Fruit fly (Drosophila melanogaster) whole organism, pupa: ENCODE data around the gene ort.

Experiments
- CG10348 ChIP-seq: fragments of 200-800 bp; sonication (Bioruptor generic); IDR thresholded peaks from 2 replicates; pipeline ENCODE4 v1.3.6; 2022; ENCODE audit warnings: missing biosample characterization, missing genetic modification characterization
- CG12605 ChIP-seq: fragments of 200-800 bp; sonication (Bioruptor generic); IDR thresholded peaks from 2 replicates; pipeline ENCODE4 v1.3.6; 2022; ENCODE audit warnings: missing biosample characterization, missing genetic modification characterization
- CG15710 ChIP-seq: fragments of 200-800 bp; sonication (Bioruptor generic); optimal IDR thresholded peaks from 2 replicates; lab custom pipeline; 2018; ENCODE audit warnings: missing biosample characterization, mild to moderate bottlenecking, missing genetic modification characterization, moderate library complexity
- CG34367 ChIP-seq: fragments of 200-800 bp; sonication (Bioruptor generic); optimal IDR thresholded peaks from 2 replicates; lab custom pipeline; 2018; ENCODE audit warnings: missing biosample characterization, mild to moderate bottlenecking, missing genetic modification characterization
- CG8159 ChIP-seq: fragments of 200-800 bp; sonication (Bioruptor generic); optimal IDR thresholded peaks from 3 replicates; lab custom pipeline; 2018; ENCODE audit warnings: missing biosample characterization, mild to moderate bottlenecking, missing genetic modification characterization, moderate library complexity
- CG8301 ChIP-seq: fragments of 200-800 bp; sonication (Bioruptor generic); optimal IDR thresholded peaks from 2 replicates; lab custom pipeline; 2018; ENCODE audit warnings: missing biosample characterization, mild to moderate bottlenecking, missing genetic modification characterization
- EcR ChIP-seq: fragments of 200-800 bp; sonication (Bioruptor generic); optimal IDR thresholded peaks from 3 replicates; lab custom pipeline; 2019; ENCODE audit warnings: missing biosample characterization, missing genetic modification characterization, mild to moderate bottlenecking, moderate library complexity, missing genetic modification reagents
- Pif1A ChIP-seq: fragments of 200-800 bp; sonication (Bioruptor generic); optimal IDR thresholded peaks from 3 replicates; lab custom pipeline; 2016; ENCODE audit warnings: missing biosample characterization, missing genetic modification characterization
- rn ChIP-seq: fragments of 200-800 bp; sonication (Bioruptor generic); IDR thresholded peaks from 2 replicates; pipeline ENCODE4 v1.3.6; 2022; ENCODE audit warnings: missing biosample characterization, missing genetic modification characterization

dm6 chr3R:19609925-19610324 lies 49.6 kb upstream of the ort start, which contains the start of gene CG17752:
- TF ChIP-seq CG12605 (no peak), CG34367 (tag; lab: Kevin White, UChicago) (no peak), CG8301 (tag; lab: Kevin White, UChicago) (no peak), rn (no peak), CG10348 (GFP tag; lab: Robert Waterston, UW) (no peak), CG15710 (tag; lab: Kevin White, UChicago) (no peak), EcR (no peak), CG8159 (tag; lab: Kevin White, UChicago) (no peak), Pif1A (no peak)
